Fruit fly (Drosophila melanogaster) whole organism, embryonic: ENCODE data around the gene be.

ENCODE experiments used
- CG16779 ChIP-seq: fragments of 200-800 bp; sonication (Bioruptor generic); IDR thresholded peaks from 2 replicates; pipeline ENCODE4 v1.3.6; 2022; ENCODE audit warnings: missing biosample characterization, missing genetic modification characterization
- CG2202 ChIP-seq: fragments of 200-800 bp; sonication (Bioruptor generic); optimal IDR thresholded peaks from 2 replicates; lab custom pipeline; 2018; ENCODE audit warnings: missing biosample characterization, mild to moderate bottlenecking, missing genetic modification characterization
- Chrac-16 ChIP-seq: fragments of 200-800 bp; sonication (Bioruptor generic); optimal IDR thresholded peaks from 3 replicates; lab custom pipeline; 2016; ENCODE audit warnings: missing biosample characterization, missing genetic modification characterization
- Gug ChIP-seq: fragments of 200-800 bp; sonication (Bioruptor generic); IDR thresholded peaks from 4 replicates; pipeline ENCODE4 v1.3.6; 2022; ENCODE audit warnings: missing biosample characterization, missing genetic modification characterization
- HLH54F ChIP-seq: fragments of 200-800 bp; sonication (Bioruptor generic); optimal IDR thresholded peaks from 3 replicates; lab custom pipeline; 2016; ENCODE audit warnings: missing biosample characterization, missing genetic modification characterization
- ato ChIP-seq: fragments of 200-800 bp; sonication (Bioruptor generic); IDR thresholded peaks from 2 replicates; pipeline ENCODE4 v1.3.6; 2022; ENCODE audit warnings: missing biosample characterization, missing genetic modification characterization; ENCODE audit not compliant: partially characterized antibody
- dmrt99B ChIP-seq: fragments of 200-800 bp; sonication (Bioruptor generic); optimal IDR thresholded peaks from 2 replicates; lab custom pipeline; 2018; ENCODE audit warnings: missing biosample characterization, mild to moderate bottlenecking, missing genetic modification characterization, moderate library complexity
- rib ChIP-seq: fragments of 200-800 bp; sonication (Bioruptor generic); IDR thresholded peaks from 2 replicates; pipeline ENCODE4 v1.3.6; 2022; ENCODE audit warnings: missing biosample characterization, missing genetic modification characterization
- sc ChIP-seq, 3 experiments: fragments of >200 bp in 2 of 3; fragments of 200-800 bp in 1 of 3; sonication (Bioruptor generic) in 1 of 3; optimal IDR thresholded peaks; 2 replicates in 2 of 3; 3 replicates in 1 of 3; lab custom pipeline; 2017; ENCODE audit warnings: mild to moderate bottlenecking in 1 of 3, missing biosample characterization in 1 of 3, missing genetic modification characterization in 1 of 3, missing genetic modification reagents in 1 of 3
- tin ChIP-seq: fragments of 200-800 bp; sonication (Bioruptor generic); optimal IDR thresholded peaks from 3 replicates; lab custom pipeline; 2016; ENCODE audit warnings: missing biosample characterization, missing genetic modification characterization
- zfh1 ChIP-seq: fragments of 200-800 bp; sonication (Bioruptor generic); IDR thresholded peaks from 3 replicates; pipeline ENCODE4 v1.3.6; 2022; ENCODE audit warnings: missing biosample characterization, missing genetic modification characterization

dm6 chrX:15023395-15023794, 841 bp upstream of the be start:
- TF ChIP-seq dmrt99B (tag; lab: Kevin White, UChicago) = no peak
- no peak for TF ChIP-seq CG2202 (tag; lab: Kevin White, UChicago)
- TF ChIP-seq zfh1 (GFP tag; lab: Robert Waterston, UW) = no peak
- no peak for TF ChIP-seq Chrac-16
- no peak for TF ChIP-seq CG16779 (GFP tag; lab: Robert Waterston, UW)
- no peak for TF ChIP-seq sc (optimal IDR thresholded peaks at IDR 0.05; lab: Kevin White, UChicago)
- no peak for TF ChIP-seq sc (GFP tag; optimal IDR thresholded peaks at IDR 0.05; lab: Kevin White, UChicago)
- TF ChIP-seq tin = no peak
- no peak for TF ChIP-seq HLH54F (GFP tag; lab: Kevin White, UChicago)
- no peak for TF ChIP-seq ato (GFP tag; lab: Robert Waterston, UW)
- TF ChIP-seq rib (GFP tag; lab: Robert Waterston, UW) = no peak
- TF ChIP-seq Gug (GFP tag; lab: Robert Waterston, UW) = no peak
